Worm (Caenorhabditis elegans): ENCODE measurements around the gene C50F4.6.
A peak's percentile ranks its signal among the peaks of the same experiment; 100 is the strongest.

C50F4.6 gene

ce11 chrV:9546860-9547269 lies 973 bp downstream of the C50F4.6 start, which contains the start of gene his-37 (continued):
- TF ChIP-seq pqm-1 (tag; optimal IDR thresholded peaks at IDR 0.05) = peak; percentile 76
- peak; percentile 43 for TF ChIP-seq ceh-48 (tag; optimal IDR thresholded peaks at IDR 0.05)
- TF ChIP-seq pag-3 (tag; optimal IDR thresholded peaks at IDR 0.05; ENCODE audit: borderline replicate concordance) = no peak

ce11 chrV:9549459-9549858 lies 3.6 kb downstream of the C50F4.6 start, which contains the start of gene nstp-10:
Gene nstp-10 (minus strand): TSS chrV:9549836.
- TF ChIP-seq ceh-30 (tag; optimal IDR thresholded peaks at IDR 0.05) (no peak), ceh-31 (tag; optimal IDR thresholded peaks at IDR 0.05) (peak; percentile 43)

- TF ChIP-seq unc-42 (tag; optimal IDR thresholded peaks at IDR 0.05) (peak; percentile 88), rnt-1 (tag; optimal IDR thresholded peaks at IDR 0.05) (no peak), ceh-31 (tag; optimal IDR thresholded peaks at IDR 0.05) (peak; percentile 22), C08G9.2 (tag; optimal IDR thresholded peaks at IDR 0.05) (no peak), pax-1 (tag; optimal IDR thresholded peaks at IDR 0.05) (no peak)
Observed at ce11 chrV:9550313-9550712, 4.4 kb downstream of the C50F4.6 start, which contains the start of gene ehbp-1. Gene ehbp-1 (plus strand): TSS chrV:9550644.

ce11 chrV:9556668-9557067 lies 10.8 kb downstream of the C50F4.6 start:
- no peak for TF ChIP-seq ceh-24 (tag; optimal IDR thresholded peaks at IDR 0.05)
- no peak for TF ChIP-seq pha-2 (tag; optimal IDR thresholded peaks at IDR 0.05)
- no peak for TF ChIP-seq ceh-19 (GFP tag; optimal IDR thresholded peaks at IDR 0.05)
- no peak for TF ChIP-seq pros-1 (tag; optimal IDR thresholded peaks at IDR 0.05)
- no peak for TF ChIP-seq ceh-22 (tag; optimal IDR thresholded peaks at IDR 0.05)
- TF ChIP-seq pat-9 (tag; optimal IDR thresholded peaks at IDR 0.05) = no peak
- TF ChIP-seq nhr-11 (tag; optimal IDR thresholded peaks at IDR 0.05) = no peak
- no peak for TF ChIP-seq fax-1 (tag; optimal IDR thresholded peaks at IDR 0.05)
- TF ChIP-seq ztf-16 (tag; optimal IDR thresholded peaks at IDR 0.05) = no peak
- TF ChIP-seq hlh-13 (GFP tag; optimal IDR thresholded peaks at IDR 0.05) = no peak

- TF ChIP-seq unc-42 (tag; optimal IDR thresholded peaks at IDR 0.05) = peak; percentile 87
- TF ChIP-seq hlh-30 (tag; optimal IDR thresholded peaks at IDR 0.05; ENCODE audit: insufficient read depth) = no peak
- TF ChIP-seq lim-6 (tag; optimal IDR thresholded peaks at IDR 0.05) = no peak
- TF ChIP-seq pha-2 (tag; optimal IDR thresholded peaks at IDR 0.05) = no peak
- peak; percentile 85 for TF ChIP-seq ceh-31 (tag; optimal IDR thresholded peaks at IDR 0.05)
- TF ChIP-seq ceh-48 (tag; optimal IDR thresholded peaks at IDR 0.05) = peak; percentile 89
- no peak for TF ChIP-seq rnt-1 (tag; optimal IDR thresholded peaks at IDR 0.05)
- TF ChIP-seq ceh-19 (GFP tag; optimal IDR thresholded peaks at IDR 0.05) = peak; percentile 44
- peak; percentile 17 for TF ChIP-seq pros-1 (tag; optimal IDR thresholded peaks at IDR 0.05)
- no peak for TF ChIP-seq dmd-4 (tag; optimal IDR thresholded peaks at IDR 0.05; ENCODE audit: borderline replicate concordance)
- TF ChIP-seq tbx-2 (tag; optimal IDR thresholded peaks at IDR 0.05) = peak; percentile 59
- peak; percentile 33 for TF ChIP-seq C08G9.2 (tag; optimal IDR thresholded peaks at IDR 0.05)
- peak; percentile 20 for TF ChIP-seq ref-2 (tag; optimal IDR thresholded peaks at IDR 0.05)
- TF ChIP-seq ceh-24 (tag; optimal IDR thresholded peaks at IDR 0.05) = no peak
- no peak for TF ChIP-seq nhr-11 (tag; optimal IDR thresholded peaks at IDR 0.05)
- TF ChIP-seq hlh-13 (GFP tag; optimal IDR thresholded peaks at IDR 0.05) = no peak
- no peak for TF ChIP-seq Y22D7AL.16 (tag; optimal IDR thresholded peaks at IDR 0.05)
- TF ChIP-seq sox-4 (tag; optimal IDR thresholded peaks at IDR 0.05) = no peak
- peak; percentile 76 for TF ChIP-seq ceh-14 (tag; optimal IDR thresholded peaks at IDR 0.05)
- peak; percentile 37 for TF ChIP-seq ceh-34 (tag; optimal IDR thresholded peaks at IDR 0.05)
- TF ChIP-seq ceh-18 (tag; optimal IDR thresholded peaks at IDR 0.05) = peak; percentile 44
- TF ChIP-seq nfya-1 (tag; optimal IDR thresholded peaks at IDR 0.05) = peak; percentile 47
Observed at ce11 chrV:9561624-9562179, 15.8 kb downstream of the C50F4.6 start, which contains the start of gene rgef-1. Gene rgef-1 (minus strand): TSS chrV:9561674.

ce11 chrV:9563585-9563984 lies 17.7 kb downstream of the C50F4.6 start:
- TF ChIP-seq dmd-4 (tag; optimal IDR thresholded peaks at IDR 0.05; ENCODE audit: borderline replicate concordance) = no peak
- no peak for TF ChIP-seq hlh-15 (tag; optimal IDR thresholded peaks at IDR 0.05)
- TF ChIP-seq ceh-6 (GFP tag; optimal IDR thresholded peaks at IDR 0.05) = no peak
- no peak for TF ChIP-seq dve-1 (tag; optimal IDR thresholded peaks at IDR 0.05)
- TF ChIP-seq nfya-1 (tag; optimal IDR thresholded peaks at IDR 0.05) = no peak
- TF ChIP-seq lin-11 (tag; optimal IDR thresholded peaks at IDR 0.05) = no peak
- no peak for TF ChIP-seq pat-9 (tag; optimal IDR thresholded peaks at IDR 0.05)
- no peak for TF ChIP-seq fkh-10 (GFP tag; optimal IDR thresholded peaks at IDR 0.05)
- no peak for TF ChIP-seq nhr-232 (tag; optimal IDR thresholded peaks at IDR 0.05)
- TF ChIP-seq sox-2 (GFP tag; IDR thresholded peaks at IDR 0.05) = no peak
- TF ChIP-seq unc-86 (tag; optimal IDR thresholded peaks at IDR 0.05) = no peak
- TF ChIP-seq gmeb-2 (tag; optimal IDR thresholded peaks at IDR 0.05) = no peak
- TF ChIP-seq madf-2 (tag; optimal IDR thresholded peaks at IDR 0.05) = no peak
- no peak for TF ChIP-seq sdc-2 (tag; optimal IDR thresholded peaks at IDR 0.05)
- TF ChIP-seq tbx-7 (tag; optimal IDR thresholded peaks at IDR 0.05) = no peak
- no peak for TF ChIP-seq zip-5 (tag; optimal IDR thresholded peaks at IDR 0.05)

Data from whole organism, late embryonic.